Worm (Caenorhabditis elegans): ENCODE data around the gene sinh-1.

The sinh-1 gene

DNA sequence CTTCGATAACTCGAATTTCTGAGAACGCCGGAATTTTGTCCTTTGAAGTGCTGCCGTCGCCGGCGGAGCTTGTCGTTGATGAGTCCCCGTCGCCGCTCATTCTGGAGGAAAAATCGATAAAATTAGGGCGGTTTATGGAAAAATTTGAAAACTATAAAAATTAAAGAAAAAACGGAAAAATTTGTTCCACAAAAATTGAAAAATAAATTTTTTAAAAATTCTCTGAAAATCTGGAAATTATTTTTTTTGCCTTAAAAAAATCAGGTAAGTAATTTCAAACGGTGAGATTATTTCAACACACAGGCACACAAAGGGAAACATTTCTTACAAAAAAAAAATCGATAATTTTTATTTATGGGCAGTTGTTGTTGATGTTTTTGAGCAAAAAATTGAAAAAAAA is 28.4 kb downstream of the sinh-1 start, which contains the start of gene parn-2:
TSS of gene parn-2 (minus strand) at position 101 of the 400 bp plus-strand sequence.
- TF ChIP-seq hif-1 (tag; optimal IDR thresholded peaks at IDR 0.05) (no peak), nhr-111 (GFP tag; optimal IDR thresholded peaks at IDR 0.05) (no peak), lim-7 (GFP tag; IDR thresholded peaks at IDR 0.05) (no peak), F10B5.3 (tag; optimal IDR thresholded peaks at IDR 0.05) (no peak), F26F4.8 (GFP tag; conservative IDR thresholded peaks at IDR 0.05) (no peak), aly-2 (tag; optimal IDR thresholded peaks at IDR 0.05) (no peak)

DNA sequence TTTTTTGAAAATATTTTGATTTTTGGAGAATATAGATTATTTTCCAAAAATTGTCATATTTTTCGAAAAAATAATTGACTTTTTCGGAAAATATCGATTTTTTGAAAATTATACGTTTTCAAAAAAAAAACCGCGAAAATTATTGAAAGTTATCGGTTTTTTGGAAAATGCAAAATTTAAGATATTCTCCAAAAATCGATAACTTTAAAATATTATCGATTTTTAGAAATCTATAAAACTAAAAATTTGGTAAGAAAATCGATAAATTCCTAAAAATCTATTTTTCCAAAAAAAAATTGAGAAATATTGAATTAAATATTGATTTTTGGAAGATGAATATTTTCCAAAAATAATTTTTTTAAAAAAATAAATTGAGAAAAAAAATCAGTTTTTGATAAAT is 29.0 kb downstream of the sinh-1 start:
- no peak for TF ChIP-seq lim-7 (GFP tag; IDR thresholded peaks at IDR 0.05)
- TF ChIP-seq ceh-28 (tag; optimal IDR thresholded peaks at IDR 0.05), result peak; percentile 65

DNA sequence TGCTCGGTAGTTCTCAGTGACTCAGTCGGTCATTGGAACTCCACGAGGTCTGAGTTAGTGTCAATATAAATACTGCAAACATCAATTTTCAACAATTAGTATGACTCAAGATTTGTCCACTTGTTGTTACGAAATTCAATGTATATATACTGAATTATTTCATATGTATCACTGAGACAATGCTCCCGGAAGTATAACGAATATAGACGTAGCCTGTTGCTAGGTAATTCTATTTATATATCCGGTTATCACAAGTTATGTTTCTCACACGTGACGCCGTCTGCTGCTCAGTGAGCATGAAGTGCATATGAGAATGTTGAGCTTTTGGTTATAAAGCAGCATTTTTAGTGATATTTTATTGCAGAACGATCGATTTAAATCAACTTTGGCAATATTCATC is 32.4 kb downstream of the sinh-1 start:
- TF ChIP-seq unc-62 (GFP tag; optimal IDR thresholded peaks at IDR 0.05 in 1 of 2) (peak in 1 of 2 experiments; percentile 32), unc-62 (tag; optimal IDR thresholded peaks at IDR 0.05) (no peak), spr-3 (GFP tag; optimal IDR thresholded peaks at IDR 0.05) (no peak), F44E2.7 (GFP tag; IDR thresholded peaks at IDR 0.05) (no peak), ztf-11 (tag; optimal IDR thresholded peaks at IDR 0.05) (no peak)

DNA sequence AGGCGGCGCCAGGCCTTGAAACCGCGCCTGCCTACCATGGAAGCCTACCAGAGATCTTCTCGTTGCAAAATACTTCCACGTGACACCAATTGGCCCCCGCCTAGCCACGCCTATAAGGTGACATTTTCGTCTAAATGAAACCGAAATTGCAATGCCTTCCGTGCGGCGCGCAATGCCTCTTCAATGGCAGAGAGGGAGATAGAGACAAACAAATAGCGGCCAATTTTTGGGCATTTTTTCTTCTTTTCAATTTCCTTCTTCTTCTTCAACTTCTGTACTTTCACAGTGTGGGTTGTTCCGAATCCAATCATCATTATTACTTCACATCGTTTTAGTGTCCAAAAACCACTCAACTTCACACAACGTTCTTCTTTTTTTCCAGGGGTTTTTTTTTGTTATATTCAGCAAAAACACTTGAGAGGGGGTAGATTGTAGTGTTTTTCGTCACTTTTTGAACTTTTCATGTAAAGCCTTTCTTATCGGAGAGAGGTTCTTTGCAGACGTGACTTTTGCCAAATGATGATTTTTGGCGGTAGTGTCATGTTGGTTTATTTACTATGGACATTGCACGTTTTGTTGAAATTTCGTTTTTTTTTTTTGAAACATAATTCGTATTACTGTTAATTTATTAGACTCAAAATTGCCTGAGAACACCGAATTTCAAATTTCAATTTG is 33.2 kb downstream of the sinh-1 start:
- peak; percentile 76 to 83 for TF ChIP-seq hif-1 (tag; optimal IDR thresholded peaks at IDR 0.05)
- no peak for TF ChIP-seq ztf-11 (tag; optimal IDR thresholded peaks at IDR 0.05)
- no peak for TF ChIP-seq ceh-82 (tag; optimal IDR thresholded peaks at IDR 0.05)
- peak; percentile 26 for TF ChIP-seq mep-1 (tag; optimal IDR thresholded peaks at IDR 0.05)
- no peak for TF ChIP-seq vab-7 (GFP tag; IDR thresholded peaks at IDR 0.05)
- TF ChIP-seq daf-16 (GFP tag; optimal IDR thresholded peaks at IDR 0.05), result no peak
- TF ChIP-seq daf-16 (tag; optimal IDR thresholded peaks at IDR 0.05), result peak; percentile 25
- no peak for TF ChIP-seq nhr-237 (tag; optimal IDR thresholded peaks at IDR 0.05)
- no peak for TF ChIP-seq sdz-12 (GFP tag; optimal IDR thresholded peaks at IDR 0.05)
- TF ChIP-seq F37D6.2 (tag; optimal IDR thresholded peaks at IDR 0.05), result no peak
- TF ChIP-seq nhr-41 (GFP tag; IDR thresholded peaks at IDR 0.05), result no peak
- TF ChIP-seq lin-38 (GFP tag; IDR thresholded peaks at IDR 0.05), result no peak
- TF ChIP-seq zip-11 (GFP tag; IDR thresholded peaks at IDR 0.05), result no peak
- TF ChIP-seq fos-1 (tag; optimal IDR thresholded peaks at IDR 0.05), result no peak
- no peak for TF ChIP-seq nhr-10 (tag; optimal IDR thresholded peaks at IDR 0.05)
- peak; percentile 14 for TF ChIP-seq dve-1 (tag; optimal IDR thresholded peaks at IDR 0.05; ENCODE audit: insufficient read depth)
- TF ChIP-seq lsy-2 (tag; optimal IDR thresholded peaks at IDR 0.05), result no peak
- no peak for TF ChIP-seq rbr-2 (tag; optimal IDR thresholded peaks at IDR 0.05)
- no peak for TF ChIP-seq Y5F2A.4 (GFP tag; optimal IDR thresholded peaks at IDR 0.05)
- TF ChIP-seq set-16 (GFP tag; IDR thresholded peaks at IDR 0.05), result 0 out of 2 replicates have a peak, but pooled peaks have one; percentile 12
- no peak for TF ChIP-seq nhr-102 (tag; optimal IDR thresholded peaks at IDR 0.05)
- no peak for TF ChIP-seq ZK337.2 (GFP tag; IDR thresholded peaks at IDR 0.05)
- peak in 1 of 2 experiments; percentile 25 for TF ChIP-seq mdl-1 (tag; optimal IDR thresholded peaks at IDR 0.05)
- no peak for TF ChIP-seq egl-27 (tag; optimal IDR thresholded peaks at IDR 0.05)
- TF ChIP-seq dmd-6 (GFP tag; IDR thresholded peaks at IDR 0.05), result peak; percentile 22; the same call in 1 of the 2 replicates
- TF ChIP-seq D1046.2 (GFP tag; IDR thresholded peaks at IDR 0.05), result no peak
- no peak for TF ChIP-seq nhr-25 (tag; optimal IDR thresholded peaks at IDR 0.05; ENCODE audit: borderline replicate concordance, insufficient read depth)
- TF ChIP-seq pha-4 (GFP tag; IDR thresholded peaks at IDR 0.05), result no peak
- no peak for TF ChIP-seq pha-4 (tag; optimal IDR thresholded peaks at IDR 0.05)
- no peak for TF ChIP-seq saeg-2 (GFP tag; IDR thresholded peaks at IDR 0.05)
- TF ChIP-seq ZK546.5 (tag; optimal IDR thresholded peaks at IDR 0.05), result no peak
- TF ChIP-seq hlh-30 (tag; optimal IDR thresholded peaks at IDR 0.05; ENCODE audit: insufficient read depth), result peak; percentile 7
- peak; percentile 91 for TF ChIP-seq aha-1 (tag)
- TF ChIP-seq ceh-44 (GFP tag; IDR thresholded peaks at IDR 0.05), result no peak
